Fruit fly (Drosophila melanogaster) whole organism, embryonic: Measurements from ENCODE around the gene CG12194.

Experiments
- Abd-B ChIP-seq: fragments of 200-800 bp; sonication (Bioruptor generic); optimal IDR thresholded peaks from 2 replicates; lab custom pipeline; 2018; ENCODE audit warnings: missing biosample characterization, mild to moderate bottlenecking, missing genetic modification characterization, moderate library complexity
- CG10147 ChIP-seq: fragments of 200-800 bp; sonication (Bioruptor generic); optimal IDR thresholded peaks from 2 replicates; lab custom pipeline; 2019; ENCODE audit warnings: missing biosample characterization, mild to moderate bottlenecking, missing genetic modification characterization, moderate library complexity
- CG10431 ChIP-seq: fragments of 200-800 bp; sonication (Bioruptor generic); optimal IDR thresholded peaks from 3 replicates; lab custom pipeline; 2018; ENCODE audit warnings: missing biosample characterization, mild to moderate bottlenecking, missing genetic modification characterization
- CG11504 ChIP-seq: fragments of 200-800 bp; sonication (Bioruptor generic); optimal IDR thresholded peaks from 3 replicates; lab custom pipeline; 2019; ENCODE audit warnings: missing biosample characterization, mild to moderate bottlenecking, missing genetic modification characterization, moderate library complexity
- CG12769 ChIP-seq: fragments of 200-800 bp; sonication (Bioruptor generic); optimal IDR thresholded peaks from 2 replicates; lab custom pipeline; 2019; ENCODE audit warnings: missing biosample characterization, mild to moderate bottlenecking, missing genetic modification characterization, moderate library complexity
- CG14710 ChIP-seq: fragments of 200-800 bp; sonication (Bioruptor generic); optimal IDR thresholded peaks from 3 replicates; lab custom pipeline; 2019; ENCODE audit warnings: missing biosample characterization, mild to moderate bottlenecking, missing genetic modification characterization, moderate library complexity
- CG15011 ChIP-seq: fragments of 200-800 bp; sonication (Bioruptor generic); optimal IDR thresholded peaks from 3 replicates; lab custom pipeline; 2018; ENCODE audit warnings: missing biosample characterization, mild to moderate bottlenecking, missing genetic modification characterization
- CG16815 ChIP-seq: fragments of 200-800 bp; sonication (Bioruptor generic); optimal IDR thresholded peaks from 3 replicates; lab custom pipeline; 2017; ENCODE audit warnings: missing biosample characterization, mild to moderate bottlenecking, missing genetic modification characterization
- CG17385 ChIP-seq: fragments of 200-800 bp; sonication (Bioruptor generic); optimal IDR thresholded peaks from 3 replicates; lab custom pipeline; 2018; ENCODE audit warnings: missing biosample characterization, mild to moderate bottlenecking, missing genetic modification characterization
- CG1792 ChIP-seq: fragments of 200-800 bp; sonication (Bioruptor generic); optimal IDR thresholded peaks from 2 replicates; lab custom pipeline; 2016; ENCODE audit warnings: missing biosample characterization, missing genetic modification characterization
- CG18764 ChIP-seq: fragments of 200-800 bp; sonication (Bioruptor generic); optimal IDR thresholded peaks from 3 replicates; lab custom pipeline; 2016; ENCODE audit warnings: missing biosample characterization, missing genetic modification characterization
- CG2712 ChIP-seq: fragments of 200-800 bp; optimal IDR thresholded peaks from 3 replicates; lab custom pipeline; 2019; ENCODE audit warnings: missing biosample characterization, mild to moderate bottlenecking, missing genetic modification characterization, moderate library complexity
- CG2875 ChIP-seq: fragments of 200-800 bp; sonication (Bioruptor generic); optimal IDR thresholded peaks from 2 replicates; lab custom pipeline; 2017; ENCODE audit warnings: missing biosample characterization, mild to moderate bottlenecking, missing genetic modification characterization, missing genetic modification reagents
- CG3065 ChIP-seq: fragments of 200-800 bp; sonication (Bioruptor generic); optimal IDR thresholded peaks from 2 replicates; lab custom pipeline; 2016; ENCODE audit warnings: missing biosample characterization, missing genetic modification characterization
- CG3163 ChIP-seq: fragments of 200-800 bp; sonication (Bioruptor generic); optimal IDR thresholded peaks from 3 replicates; lab custom pipeline; 2016; ENCODE audit warnings: missing biosample characterization, missing genetic modification characterization
- CG33557 ChIP-seq: fragments of 200-800 bp; sonication (Bioruptor generic); optimal IDR thresholded peaks from 2 replicates; lab custom pipeline; 2019; ENCODE audit warnings: missing biosample characterization, mild to moderate bottlenecking, missing genetic modification characterization, moderate library complexity
- CG34376 ChIP-seq: fragments of 200-800 bp; sonication (Bioruptor generic); optimal IDR thresholded peaks from 2 replicates; lab custom pipeline; 2018; ENCODE audit warnings: missing biosample characterization, mild to moderate bottlenecking, missing genetic modification characterization
- CG4328 ChIP-seq: fragments of 200-800 bp; sonication (Bioruptor generic); optimal IDR thresholded peaks from 3 replicates; lab custom pipeline; 2017; ENCODE audit warnings: missing biosample characterization, missing genetic modification reagents, missing genetic modification characterization
- CG7928 ChIP-seq: fragments of 200-800 bp; sonication (Bioruptor generic); optimal IDR thresholded peaks from 2 replicates; lab custom pipeline; 2017; ENCODE audit warnings: missing biosample characterization, mild to moderate bottlenecking, missing genetic modification characterization
- CHES-1-like ChIP-seq: fragments of 200-800 bp; sonication (Bioruptor generic); optimal IDR thresholded peaks from 2 replicates; lab custom pipeline; 2016; ENCODE audit warnings: missing biosample characterization, missing genetic modification characterization
- CkIIα-i1 ChIP-seq: fragments of 200-800 bp; sonication (Bioruptor generic); IDR thresholded peaks from 2 replicates; pipeline ENCODE4 v1.3.6; 2022; ENCODE audit warnings: missing biosample characterization, missing genetic modification characterization
- E2f1 ChIP-seq: fragments of 200-800 bp; sonication (Bioruptor generic); IDR thresholded peaks from 2 replicates; pipeline ENCODE4 v1.3.6; 2022; ENCODE audit warnings: missing biosample characterization, missing genetic modification characterization
- MBD-R2 ChIP-seq: fragments of 200-800 bp; sonication (Bioruptor generic); IDR thresholded peaks from 2 replicates; pipeline ENCODE4 v1.3.6; 2022; ENCODE audit warnings: missing biosample characterization, missing genetic modification characterization
- Neu2 ChIP-seq: fragments of 200-800 bp; sonication (Bioruptor generic); optimal IDR thresholded peaks from 3 replicates; lab custom pipeline; 2016; ENCODE audit warnings: missing biosample characterization, missing genetic modification characterization, borderline replicate concordance
- Nf-YA ChIP-seq: fragments of 200-800 bp; sonication (Bioruptor generic); IDR thresholded peaks from 2 replicates; pipeline ENCODE4 v1.3.6; 2022; ENCODE audit warnings: missing biosample characterization, missing genetic modification characterization
- NfI ChIP-seq: fragments of 200-800 bp; sonication (Bioruptor generic); optimal IDR thresholded peaks from 3 replicates; lab custom pipeline; 2018; ENCODE audit warnings: missing biosample characterization, mild to moderate bottlenecking, missing genetic modification characterization, moderate library complexity
- Opbp ChIP-seq: fragments of 200-800 bp; sonication (Bioruptor generic); IDR thresholded peaks from 3 replicates; pipeline ENCODE4 v1.3.6; 2022; ENCODE audit warnings: missing biosample characterization, missing genetic modification characterization; ENCODE audit not compliant: partially characterized antibody
- Ravus ChIP-seq: fragments of 200-800 bp; sonication (Bioruptor generic); IDR thresholded peaks from 2 replicates; pipeline ENCODE4 v1.3.6; 2022; ENCODE audit warnings: missing biosample characterization, missing genetic modification characterization
- Scr ChIP-seq: fragments of 200-800 bp; sonication (Bioruptor generic); IDR thresholded peaks from 2 replicates; pipeline ENCODE4 v1.3.6; 2022; ENCODE audit warnings: missing biosample characterization, missing genetic modification characterization; ENCODE audit not compliant: partially characterized antibody
- Sox102F ChIP-seq: fragments of 200-800 bp; sonication (Bioruptor generic); optimal IDR thresholded peaks from 2 replicates; lab custom pipeline; 2018; ENCODE audit warnings: missing biosample characterization, mild to moderate bottlenecking, missing genetic modification characterization, moderate library complexity
- TFAM ChIP-seq: fragments of 200-800 bp; sonication (Bioruptor generic); optimal IDR thresholded peaks from 2 replicates; lab custom pipeline; 2017; ENCODE audit warnings: missing biosample characterization, missing genetic modification characterization, inconsistent platforms
- Xrp1 ChIP-seq: fragments of 200-800 bp; sonication (Bioruptor generic); IDR thresholded peaks from 2 replicates; pipeline ENCODE4 v1.3.6; 2022; ENCODE audit warnings: missing biosample characterization, missing genetic modification characterization
- ase ChIP-seq: fragments of 200-800 bp; sonication (Bioruptor generic); IDR thresholded peaks from 3 replicates; pipeline ENCODE4 v1.3.6; 2022; ENCODE audit warnings: missing biosample characterization, missing genetic modification characterization
- bbx ChIP-seq: fragments of 200-800 bp; sonication (Bioruptor generic); IDR thresholded peaks from 2 replicates; pipeline ENCODE4 v1.3.6; 2022; ENCODE audit warnings: missing biosample characterization, missing genetic modification characterization; ENCODE audit not compliant: partially characterized antibody
- dmrt11E ChIP-seq: fragments of 200-800 bp; sonication (Bioruptor generic); optimal IDR thresholded peaks from 3 replicates; lab custom pipeline; 2018; ENCODE audit warnings: missing biosample characterization, mild to moderate bottlenecking, missing genetic modification characterization, moderate library complexity
- dysf ChIP-seq: fragments of 200-800 bp; sonication (Bioruptor generic); IDR thresholded peaks from 3 replicates; pipeline ENCODE4 v1.3.6; 2022; ENCODE audit warnings: missing biosample characterization, missing genetic modification characterization
- fd96Cb ChIP-seq: fragments of 200-800 bp; sonication (Bioruptor generic); optimal IDR thresholded peaks from 2 replicates; lab custom pipeline; 2018; ENCODE audit warnings: missing biosample characterization, mild to moderate bottlenecking, missing genetic modification characterization, moderate library complexity
- gce ChIP-seq: fragments of 200-800 bp; sonication (Bioruptor generic); IDR thresholded peaks from 3 replicates; pipeline ENCODE4 v1.3.6; 2022; ENCODE audit warnings: missing biosample characterization, missing genetic modification characterization
- gfzf ChIP-seq: fragments of 200-800 bp; sonication (Bioruptor generic); optimal IDR thresholded peaks from 2 replicates; lab custom pipeline; 2016; ENCODE audit warnings: missing biosample characterization, mild to moderate bottlenecking, missing genetic modification characterization, moderate library complexity
- grau ChIP-seq: fragments of 200-800 bp; optimal IDR thresholded peaks from 3 replicates; lab custom pipeline; 2019; ENCODE audit warnings: missing biosample characterization, mild to moderate bottlenecking, missing genetic modification characterization, moderate library complexity
- her ChIP-seq: fragments of 200-800 bp; sonication (Bioruptor generic); optimal IDR thresholded peaks from 2 replicates; lab custom pipeline; 2016; ENCODE audit warnings: missing biosample characterization, missing genetic modification characterization
- mirr ChIP-seq: fragments of 200-800 bp; sonication (Bioruptor generic); optimal IDR thresholded peaks from 3 replicates; lab custom pipeline; 2018; ENCODE audit warnings: missing biosample characterization, mild to moderate bottlenecking, missing genetic modification characterization
- nerfin-2 ChIP-seq: fragments of 200-800 bp; sonication (Bioruptor generic); IDR thresholded peaks from 2 replicates; pipeline ENCODE4 v1.3.6; 2022; ENCODE audit warnings: missing biosample characterization, missing genetic modification characterization; ENCODE audit not compliant: partially characterized antibody
- otp ChIP-seq: fragments of 200-800 bp; sonication (Bioruptor generic); IDR thresholded peaks from 3 replicates; pipeline ENCODE4, ENCODE4 v1.3.6; 2022; ENCODE audit warnings: missing biosample characterization, missing genetic modification characterization
- sd ChIP-seq: fragments of 200-800 bp; sonication (Bioruptor generic); optimal IDR thresholded peaks from 3 replicates; lab custom pipeline; 2018; ENCODE audit warnings: missing biosample characterization, mild to moderate bottlenecking, missing genetic modification characterization, moderate library complexity
- sima ChIP-seq: fragments of 200-800 bp; sonication (Bioruptor generic); optimal IDR thresholded peaks from 2 replicates; lab custom pipeline; 2016; ENCODE audit warnings: missing biosample characterization, missing genetic modification characterization
- sisA ChIP-seq: fragments of 200-800 bp; sonication (Bioruptor generic); IDR thresholded peaks from 2 replicates; pipeline ENCODE4 v1.3.6; 2022; ENCODE audit warnings: missing biosample characterization, missing genetic modification characterization
- trem ChIP-seq: fragments of 200-800 bp; optimal IDR thresholded peaks from 3 replicates; lab custom pipeline; 2019; ENCODE audit warnings: missing biosample characterization, mild to moderate bottlenecking, missing genetic modification characterization, moderate library complexity
- ttk ChIP-seq: fragments of 200-800 bp; sonication (Bioruptor generic); IDR thresholded peaks from 2 replicates; pipeline ENCODE4 v2.1.2; 2022; ENCODE audit warnings: missing biosample characterization, missing genetic modification characterization
- zen2 ChIP-seq: fragments of 200-800 bp; sonication (Bioruptor generic); IDR thresholded peaks from 3 replicates; pipeline ENCODE4 v1.3.6; 2022; ENCODE audit warnings: missing biosample characterization, missing genetic modification characterization; ENCODE audit not compliant: partially characterized antibody

Gene CG12194

DNA sequence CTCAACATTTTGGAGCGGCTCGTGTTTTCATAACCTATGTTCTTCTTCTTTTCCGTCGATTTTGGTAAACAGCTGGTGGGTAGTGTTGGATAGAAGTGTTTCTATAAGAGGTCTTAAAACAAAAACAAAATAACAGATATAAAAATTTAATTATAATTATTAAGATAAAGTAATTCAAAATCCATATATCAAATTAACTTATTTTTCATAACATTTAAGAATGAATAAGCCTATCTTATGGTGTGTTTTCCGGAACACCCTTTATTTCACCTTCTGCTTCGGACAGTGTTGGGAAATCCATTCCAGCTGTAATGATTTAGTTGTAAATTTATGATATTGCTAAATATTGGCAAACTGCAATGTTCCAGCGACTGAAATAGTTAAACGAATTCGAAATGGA lies 12.2 kb downstream of the CG12194 start, which contains the start of the genes mRpS2 and Mon1 (continued):
- TF ChIP-seq CG11504 (tag; lab: Kevin White, UChicago) (peak; percentile 93), zen2 (GFP tag; lab: Robert Waterston, UW) (no peak), CG3065 (GFP tag; lab: Kevin White, UChicago) (peak; percentile 81), CG1792 (GFP tag; lab: Kevin White, UChicago) (peak; percentile 59), dysf (GFP tag; lab: Robert Waterston, UW) (peak; percentile 94), CkIIα-i1 (peak; percentile 67; the same call in 1 of the 2 replicates), mirr (GFP tag; lab: Kevin White, UChicago) (peak; percentile 60), CHES-1-like (GFP tag; lab: Kevin White, UChicago) (peak; percentile 75), MBD-R2 (peak; percentile 99), sd (no peak), Abd-B (GFP tag; lab: Kevin White, UChicago) (peak; percentile 93), CG10431 (GFP tag; lab: Kevin White, UChicago) (peak; percentile 56), nerfin-2 (GFP tag; lab: Robert Waterston, UW) (no peak), CG2712 (tag; lab: Kevin White, UChicago) (peak; percentile 97), trem (tag; lab: Kevin White, UChicago) (peak; percentile 94), her (GFP tag; lab: Kevin White, UChicago) (peak; percentile 70), grau (tag; lab: Kevin White, UChicago) (peak; percentile 93), CG7928 (GFP tag; lab: Kevin White, UChicago) (peak; percentile 68), CG3163 (GFP tag; lab: Kevin White, UChicago) (no peak), ttk (peak; percentile 95), CG34376 (GFP tag; lab: Kevin White, UChicago) (peak; percentile 73), CG4328 (GFP tag; lab: Kevin White, UChicago) (peak; percentile 80), gfzf (no peak), Sox102F (GFP tag; lab: Kevin White, UChicago) (peak; percentile 96), Neu2 (GFP tag; lab: Kevin White, UChicago) (no peak), Nf-YA (GFP tag; lab: Robert Waterston, UW) (peak; percentile 88), CG10147 (GFP tag; lab: Kevin White, UChicago) (peak; percentile 91), fd96Cb (tag; lab: Kevin White, UChicago) (peak; percentile 94), CG17385 (GFP tag; lab: Kevin White, UChicago) (peak; percentile 98), CG18764 (GFP tag; lab: Kevin White, UChicago) (peak; percentile 95), gce (GFP tag; lab: Robert Waterston, UW) (peak; percentile 95), CG2875 (GFP tag; lab: Kevin White, UChicago) (peak; percentile 83), dmrt11E (peak; percentile 88), CG33557 (GFP tag; lab: Kevin White, UChicago) (peak; percentile 81), CG16815 (GFP tag; lab: Kevin White, UChicago) (peak; percentile 83), CG12769 (tag; lab: Kevin White, UChicago) (peak; percentile 81), Ravus (peak; percentile 88), CG15011 (GFP tag; lab: Kevin White, UChicago) (no peak), Opbp (no peak), E2f1 (GFP tag; lab: Robert Waterston, UW) (peak; percentile 98), NfI (GFP tag; lab: Kevin White, UChicago) (peak; percentile 95), CG14710 (tag; lab: Kevin White, UChicago) (peak; percentile 95), otp (GFP tag; lab: Robert Waterston, UW) (peak; percentile 95), sisA (GFP tag; lab: Robert Waterston, UW) (peak; percentile 94), bbx (GFP tag; lab: Robert Waterston, UW) (no peak), sima (GFP tag; lab: Kevin White, UChicago) (peak; percentile 12), Scr (GFP tag; lab: Robert Waterston, UW) (no peak), ase (peak; percentile 97), Xrp1 (GFP tag; lab: Robert Waterston, UW) (peak; percentile 98), TFAM (GFP tag; lab: Kevin White, UChicago) (peak; percentile 18)
